Fruit fly (Drosophila melanogaster) whole organism, embryonic: ENCODE data around the gene CG14104.
A peak's percentile ranks its signal among the peaks of the same experiment; 100 is the strongest.

Experiments
- Atf-2 ChIP-seq: fragments of 200-800 bp; sonication (Bioruptor generic); optimal IDR thresholded peaks from 2 replicates; lab custom pipeline; 2016; ENCODE audit warnings: missing biosample characterization, missing genetic modification characterization
- BtbVII ChIP-seq: fragments of 200-800 bp; sonication (Bioruptor generic); optimal IDR thresholded peaks from 3 replicates; lab custom pipeline; 2017; ENCODE audit warnings: missing biosample characterization, mild to moderate bottlenecking, missing genetic modification characterization
- CG11093 ChIP-seq: fragments of 200-800 bp; sonication (Bioruptor generic); IDR thresholded peaks from 3 replicates; pipeline ENCODE4 v1.3.6; 2022; ENCODE audit warnings: missing biosample characterization, missing genetic modification characterization
- CG12391 ChIP-seq: fragments of 200-800 bp; sonication (Bioruptor generic); optimal IDR thresholded peaks from 3 replicates; lab custom pipeline; 2018; ENCODE audit warnings: missing biosample characterization, mild to moderate bottlenecking, missing genetic modification characterization, moderate library complexity
- CG13296 ChIP-seq: fragments of 200-800 bp; sonication (Bioruptor generic); optimal IDR thresholded peaks from 3 replicates; lab custom pipeline; 2018; ENCODE audit warnings: missing biosample characterization, mild to moderate bottlenecking, missing genetic modification characterization
- CG14965 ChIP-seq: fragments of 200-800 bp; sonication (Bioruptor generic); optimal IDR thresholded peaks from 2 replicates; lab custom pipeline; 2016; ENCODE audit warnings: missing biosample characterization, missing genetic modification characterization, borderline replicate concordance
- CG17186 ChIP-seq: fragments of 200-800 bp; sonication (Bioruptor generic); optimal IDR thresholded peaks from 3 replicates; lab custom pipeline; 2017; ENCODE audit warnings: missing biosample characterization, missing genetic modification reagents, missing genetic modification characterization
- CG17328 ChIP-seq: fragments of 200-800 bp; sonication (Bioruptor generic); IDR thresholded peaks from 2 replicates; pipeline ENCODE4 v1.3.6; 2022; ENCODE audit warnings: missing biosample characterization, missing genetic modification characterization
- CG17612 ChIP-seq: fragments of 200-800 bp; sonication (Bioruptor generic); IDR thresholded peaks from 2 replicates; pipeline ENCODE4 v1.3.6; 2022; ENCODE audit warnings: missing biosample characterization, missing genetic modification characterization
- CG30020 ChIP-seq: fragments of 200-800 bp; optimal IDR thresholded peaks from 2 replicates; lab custom pipeline; 2019; ENCODE audit warnings: missing biosample characterization, mild to moderate bottlenecking, missing genetic modification characterization, moderate library complexity
- CG34376 ChIP-seq: fragments of 200-800 bp; sonication (Bioruptor generic); optimal IDR thresholded peaks from 2 replicates; lab custom pipeline; 2018; ENCODE audit warnings: missing biosample characterization, mild to moderate bottlenecking, missing genetic modification characterization
- CG3838 ChIP-seq: fragments of 200-800 bp; sonication (Bioruptor generic); optimal IDR thresholded peaks from 3 replicates; lab custom pipeline; 2016; ENCODE audit warnings: missing biosample characterization, missing genetic modification characterization
- CG42726 ChIP-seq: fragments of 200-800 bp; sonication (Bioruptor generic); IDR thresholded peaks from 2 replicates; pipeline ENCODE4 v1.3.6; 2022; ENCODE audit warnings: missing biosample characterization, missing genetic modification characterization; ENCODE audit not compliant: partially characterized antibody
- CG6254 ChIP-seq: fragments of 200-800 bp; sonication (Bioruptor generic); optimal IDR thresholded peaks from 3 replicates; lab custom pipeline; 2017; ENCODE audit warnings: mild to moderate bottlenecking, missing biosample characterization, missing genetic modification reagents, missing genetic modification characterization
- CG7963 ChIP-seq: fragments of 200-800 bp; sonication (Bioruptor generic); IDR thresholded peaks from 3 replicates; pipeline ENCODE4 v1.3.6; 2022; ENCODE audit warnings: missing biosample characterization, missing genetic modification characterization; ENCODE audit not compliant: partially characterized antibody
- CG8089 ChIP-seq: fragments of 200-800 bp; sonication (Bioruptor generic); optimal IDR thresholded peaks from 3 replicates; lab custom pipeline; 2016; ENCODE audit warnings: missing biosample characterization, missing genetic modification characterization
- CG8924 ChIP-seq: fragments of 200-800 bp; optimal IDR thresholded peaks from 3 replicates; lab custom pipeline; 2019; ENCODE audit warnings: missing biosample characterization, mild to moderate bottlenecking, missing genetic modification characterization, moderate library complexity
- CG9215 ChIP-seq: fragments of 200-800 bp; sonication (Bioruptor generic); IDR thresholded peaks from 2 replicates; pipeline ENCODE4 v1.3.6; 2022; ENCODE audit warnings: missing biosample characterization, missing genetic modification characterization
- Camta ChIP-seq: fragments of 200-800 bp; sonication (Bioruptor generic); optimal IDR thresholded peaks from 2 replicates; lab custom pipeline; 2016; ENCODE audit warnings: missing biosample characterization, missing genetic modification characterization
- E2f2 ChIP-seq: fragments of 200-800 bp; sonication (Bioruptor generic); IDR thresholded peaks from 2 replicates; pipeline ENCODE4 v1.3.6; 2022; ENCODE audit warnings: missing biosample characterization, missing genetic modification characterization
- ERR ChIP-seq: fragments of 200-800 bp; sonication (Bioruptor generic); optimal IDR thresholded peaks from 2 replicates; lab custom pipeline; 2016; ENCODE audit warnings: missing biosample characterization, missing genetic modification characterization
- Fer3 ChIP-seq: fragments of 200-800 bp; sonication (Bioruptor generic); optimal IDR thresholded peaks from 2 replicates; lab custom pipeline; 2018; ENCODE audit warnings: missing biosample characterization, mild to moderate bottlenecking, missing genetic modification characterization, moderate library complexity
- Gug ChIP-seq: fragments of 200-800 bp; sonication (Bioruptor generic); IDR thresholded peaks from 4 replicates; pipeline ENCODE4 v1.3.6; 2022; ENCODE audit warnings: missing biosample characterization, missing genetic modification characterization
- Hsf ChIP-seq: fragments of 200-800 bp; sonication (Bioruptor generic); optimal IDR thresholded peaks from 3 replicates; lab custom pipeline; 2016; ENCODE audit warnings: missing biosample characterization, missing genetic modification characterization
- Max ChIP-seq: fragments of 200-800 bp; sonication (Bioruptor generic); optimal IDR thresholded peaks from 2 replicates; lab custom pipeline; 2016; ENCODE audit warnings: missing biosample characterization, mild to moderate bottlenecking, missing genetic modification characterization
- Med ChIP-seq: fragments of 200-800 bp; sonication (Bioruptor generic); peaks from one replicate; lab custom pipeline; 2016; ENCODE audit warnings: missing biosample characterization, missing genetic modification characterization, mild to moderate bottlenecking, inconsistent platforms, moderate library complexity
- NFAT ChIP-seq: fragments of 200-800 bp; sonication (Bioruptor generic); IDR thresholded peaks from 2 replicates; pipeline ENCODE4 v1.3.6; 2022; ENCODE audit warnings: missing biosample characterization, missing genetic modification characterization
- Ptx1 ChIP-seq: fragments of 200-800 bp; sonication (Bioruptor generic); IDR thresholded peaks from 2 replicates; pipeline ENCODE4 v1.3.6; 2022; ENCODE audit warnings: missing biosample characterization, missing genetic modification characterization
- Vsx1 ChIP-seq: fragments of 200-800 bp; sonication (Bioruptor generic); optimal IDR thresholded peaks from 2 replicates; lab custom pipeline; 2017; ENCODE audit warnings: missing biosample characterization, mild to moderate bottlenecking, missing genetic modification characterization, missing genetic modification reagents
- YL-1 ChIP-seq: fragments of 200-800 bp; sonication (Bioruptor generic); optimal IDR thresholded peaks from 3 replicates; lab custom pipeline; 2017; ENCODE audit warnings: missing biosample characterization, mild to moderate bottlenecking, missing genetic modification characterization
- az2 ChIP-seq: fragments of 200-800 bp; sonication (Bioruptor generic); optimal IDR thresholded peaks from 3 replicates; lab custom pipeline; 2016; ENCODE audit warnings: missing biosample characterization, missing genetic modification characterization
- cato ChIP-seq: fragments of 200-800 bp; sonication (Bioruptor generic); optimal IDR thresholded peaks from 2 replicates; lab custom pipeline; 2016; ENCODE audit warnings: missing biosample characterization, missing genetic modification characterization, borderline replicate concordance
- cg ChIP-seq: fragments of 200-800 bp; sonication (Bioruptor generic); optimal IDR thresholded peaks from 3 replicates; lab custom pipeline; 2019; ENCODE audit warnings: missing biosample characterization, mild to moderate bottlenecking, missing genetic modification characterization, moderate library complexity
- chinmo ChIP-seq: fragments of 200-800 bp; sonication (Bioruptor generic); IDR thresholded peaks from 4 replicates; pipeline ENCODE4 v1.3.6; 2022; ENCODE audit warnings: missing biosample characterization, missing genetic modification characterization; ENCODE audit not compliant: partially characterized antibody
- ci ChIP-seq: fragments of 200-800 bp; sonication (Bioruptor generic); IDR thresholded peaks from 3 replicates; pipeline ENCODE4 v1.3.6; 2022; ENCODE audit warnings: missing biosample characterization, missing genetic modification characterization
- crc ChIP-seq: fragments of 200-800 bp; sonication (Bioruptor generic); optimal IDR thresholded peaks from 2 replicates; lab custom pipeline; 2016; ENCODE audit warnings: missing biosample characterization, missing genetic modification characterization
- dpn ChIP-seq, 2 experiments: fragments of 200-800 bp; sonication (Bioruptor generic); optimal IDR thresholded peaks; 3 replicates each; lab custom pipeline; 2016; ENCODE audit warnings: missing biosample characterization in 2 of 2, missing genetic modification characterization in 2 of 2
- ems ChIP-seq: fragments of 200-800 bp; sonication (Bioruptor generic); optimal IDR thresholded peaks from 3 replicates; lab custom pipeline; 2016; ENCODE audit warnings: missing biosample characterization, missing genetic modification characterization
- fd96Cb ChIP-seq: fragments of 200-800 bp; sonication (Bioruptor generic); optimal IDR thresholded peaks from 2 replicates; lab custom pipeline; 2018; ENCODE audit warnings: missing biosample characterization, mild to moderate bottlenecking, missing genetic modification characterization, moderate library complexity
- gro ChIP-seq: fragments of 200-800 bp; sonication (Bioruptor generic); optimal IDR thresholded peaks from 2 replicates; lab custom pipeline; 2016; ENCODE audit warnings: missing biosample characterization, missing genetic modification characterization
- hb ChIP-seq: fragments of 200-800 bp; sonication (Bioruptor generic); IDR thresholded peaks from 3 replicates; pipeline ENCODE4 v1.3.6; 2022; ENCODE audit warnings: missing biosample characterization, missing genetic modification characterization; ENCODE audit not compliant: partially characterized antibody
- jumu ChIP-seq: fragments of 200-800 bp; sonication (Bioruptor generic); optimal IDR thresholded peaks from 3 replicates; lab custom pipeline; 2016; ENCODE audit warnings: missing biosample characterization, missing genetic modification characterization
- kah ChIP-seq: fragments of 200-800 bp; sonication (Bioruptor generic); optimal IDR thresholded peaks from 2 replicates; lab custom pipeline; 2018; ENCODE audit warnings: missing biosample characterization, mild to moderate bottlenecking, missing genetic modification characterization
- lab ChIP-seq: fragments of 200-800 bp; sonication (Bioruptor generic); optimal IDR thresholded peaks from 3 replicates; lab custom pipeline; 2017; ENCODE audit warnings: missing biosample characterization, missing genetic modification characterization, mild to moderate bottlenecking, moderate library complexity, missing genetic modification reagents
- schlank ChIP-seq: fragments of 200-800 bp; sonication (Bioruptor generic); optimal IDR thresholded peaks from 2 replicates; lab custom pipeline; 2018; ENCODE audit warnings: missing biosample characterization, mild to moderate bottlenecking, missing genetic modification characterization
- ssp ChIP-seq: fragments of 200-800 bp; sonication (Bioruptor generic); IDR thresholded peaks from 2 replicates; pipeline ENCODE4 v1.3.6; 2022; ENCODE audit warnings: missing biosample characterization, missing genetic modification characterization
- tap ChIP-seq: fragments of 200-800 bp; optimal IDR thresholded peaks from 3 replicates; lab custom pipeline; 2019; ENCODE audit warnings: missing biosample characterization, mild to moderate bottlenecking, missing genetic modification characterization, moderate library complexity
- trem ChIP-seq: fragments of 200-800 bp; optimal IDR thresholded peaks from 3 replicates; lab custom pipeline; 2019; ENCODE audit warnings: missing biosample characterization, mild to moderate bottlenecking, missing genetic modification characterization, moderate library complexity
- unc-4 ChIP-seq: fragments of 200-800 bp; sonication (Bioruptor generic); IDR thresholded peaks from 2 replicates; pipeline ENCODE4 v1.3.6; 2022; ENCODE audit warnings: missing biosample characterization, missing genetic modification characterization; ENCODE audit not compliant: partially characterized antibody
- zfh1 ChIP-seq: fragments of 200-800 bp; sonication (Bioruptor generic); IDR thresholded peaks from 3 replicates; pipeline ENCODE4 v1.3.6; 2022; ENCODE audit warnings: missing biosample characterization, missing genetic modification characterization

Gene CG14104

DNA sequence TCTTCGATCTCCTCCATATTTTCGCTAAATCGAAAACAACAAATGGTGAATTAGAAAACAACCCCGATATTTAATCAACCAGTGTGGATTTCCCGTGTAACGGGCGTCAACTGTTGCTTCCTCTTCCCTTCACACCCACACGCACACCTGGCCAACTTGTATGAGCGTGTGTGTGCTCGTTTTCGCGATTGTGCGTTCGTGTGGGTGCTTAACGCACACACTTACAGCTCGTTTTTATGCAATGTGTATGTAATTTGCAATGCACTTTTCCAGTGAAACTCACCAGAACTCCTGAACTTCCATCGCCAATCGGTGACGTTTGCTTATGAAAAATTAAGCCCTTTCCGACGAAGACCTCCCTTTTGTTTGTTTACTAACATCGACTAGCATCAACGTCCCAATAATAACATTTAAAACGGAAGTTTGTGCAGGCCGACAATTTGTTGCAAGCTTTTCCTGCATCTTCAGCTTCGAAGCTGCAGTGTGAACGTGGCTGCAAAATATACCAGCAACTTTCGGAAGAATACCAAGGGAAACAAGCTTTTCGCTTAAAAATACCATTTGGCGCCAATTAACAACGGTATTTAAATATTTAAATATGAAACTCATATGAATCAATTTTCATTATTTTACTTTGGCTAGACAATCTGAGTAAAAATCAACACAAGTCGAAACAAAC lies 8.6 kb upstream of the CG14104 start, which contains the start of gene cyc (continued):
- no peak for TF ChIP-seq ERR (GFP tag; lab: Kevin White, UChicago)
- no peak for TF ChIP-seq BtbVII (GFP tag; lab: Kevin White, UChicago)
- no peak for TF ChIP-seq CG17612 (GFP tag; lab: Robert Waterston, UW)
- TF ChIP-seq schlank (tag; lab: Kevin White, UChicago), result no peak
- no peak for TF ChIP-seq crc (GFP tag; lab: Kevin White, UChicago)
- TF ChIP-seq YL-1 (GFP tag; lab: Kevin White, UChicago), result peak; percentile 32
- TF ChIP-seq ci (GFP tag; lab: Robert Waterston, UW), result 0 out of 3 replicates have a peak, but pooled peaks have one; percentile 19
- 0 out of 3 replicates have a peak, but pooled peaks have one; percentile 11 for TF ChIP-seq zfh1 (GFP tag; lab: Robert Waterston, UW)
- TF ChIP-seq chinmo (GFP tag; lab: Robert Waterston, UW), result peak; percentile 81; the same call in 1 of the 4 replicates
- TF ChIP-seq hb, result no peak
- no peak for TF ChIP-seq CG12391 (tag; lab: Kevin White, UChicago)
- no peak for TF ChIP-seq CG9215
- no peak for TF ChIP-seq Ptx1 (GFP tag; lab: Robert Waterston, UW)
- TF ChIP-seq Hsf, result no peak
- TF ChIP-seq Fer3 (tag; lab: Kevin White, UChicago), result no peak
- TF ChIP-seq unc-4 (GFP tag; lab: Robert Waterston, UW), result no peak
- no peak for TF ChIP-seq fd96Cb (tag; lab: Kevin White, UChicago)
- TF ChIP-seq Atf-2 (GFP tag; lab: Kevin White, UChicago), result no peak
- no peak for TF ChIP-seq CG8089 (GFP tag; lab: Kevin White, UChicago)
- TF ChIP-seq Vsx1 (GFP tag; lab: Kevin White, UChicago), result no peak
- no peak for TF ChIP-seq CG3838
- TF ChIP-seq CG14965 (GFP tag; lab: Kevin White, UChicago), result no peak
- no peak for TF ChIP-seq dpn (GFP tag; optimal IDR thresholded peaks at IDR 0.05; lab: Kevin White, UChicago)
- TF ChIP-seq Med (GFP tag; lab: Kevin White, UChicago), result peak; percentile 77
- TF ChIP-seq CG30020 (tag; lab: Kevin White, UChicago), result no peak
- peak; percentile 7 for TF ChIP-seq trem (tag; lab: Kevin White, UChicago)
- TF ChIP-seq CG6254 (GFP tag; lab: Kevin White, UChicago), result no peak
- TF ChIP-seq CG8924 (tag; lab: Kevin White, UChicago), result no peak
- peak; percentile 77 for TF ChIP-seq cg
- TF ChIP-seq E2f2, result peak; percentile 95
- TF ChIP-seq ems (GFP tag; lab: Kevin White, UChicago), result no peak
- TF ChIP-seq ssp (GFP tag; lab: Robert Waterston, UW), result 0 out of 2 replicates have a peak, but pooled peaks have one; percentile 26
- peak; percentile 9 for TF ChIP-seq CG34376 (GFP tag; lab: Kevin White, UChicago)
- TF ChIP-seq az2 (GFP tag; lab: Kevin White, UChicago), result no peak
- TF ChIP-seq lab (GFP tag; lab: Kevin White, UChicago), result no peak
- TF ChIP-seq CG42726 (GFP tag; lab: Robert Waterston, UW), result no peak
- no peak for TF ChIP-seq NFAT (GFP tag; lab: Robert Waterston, UW)
- no peak for TF ChIP-seq CG17328 (GFP tag; lab: Robert Waterston, UW)
- no peak for TF ChIP-seq Gug (GFP tag; lab: Robert Waterston, UW)
- no peak for TF ChIP-seq CG17186 (GFP tag; lab: Kevin White, UChicago)
- TF ChIP-seq CG11093 (GFP tag; lab: Robert Waterston, UW), result no peak
- peak; percentile 8 for TF ChIP-seq CG13296 (GFP tag; lab: Kevin White, UChicago)
- TF ChIP-seq kah (GFP tag; lab: Kevin White, UChicago), result no peak
- TF ChIP-seq jumu, result no peak
- peak; percentile 3 for TF ChIP-seq gro (GFP tag; lab: Kevin White, UChicago)
- TF ChIP-seq tap, result no peak
- TF ChIP-seq Camta (GFP tag; lab: Kevin White, UChicago), result no peak
- TF ChIP-seq CG7963, result no peak
- no peak for TF ChIP-seq Max (GFP tag; lab: Kevin White, UChicago)
- no peak for TF ChIP-seq cato
